Worm (Caenorhabditis elegans) whole organism, L3 larva: ENCODE data around the gene C02B8.1.

ENCODE experiments used
- ceh-82 ChIP-seq: fragments of 150-350 bp; optimal IDR thresholded peaks from 2 replicates; lab custom pipeline; 2014; ENCODE audit warnings: missing biosample characterization, missing genetic modification characterization
- nhr-237 ChIP-seq: fragments of 150-350 bp; optimal IDR thresholded peaks from 2 replicates; lab custom pipeline; 2014; ENCODE audit warnings: missing biosample characterization, missing genetic modification characterization
- nhr-76 ChIP-seq: fragments of 150-350 bp; sonication (generic microtip); optimal IDR thresholded peaks from 5 replicates; lab custom pipeline; 2014; ENCODE audit warnings: missing biosample characterization, missing genetic modification characterization
- pqm-1 ChIP-seq: fragments of 150-350 bp; optimal IDR thresholded peaks from 2 replicates; lab custom pipeline; 2017; ENCODE audit warnings: missing biosample characterization, missing genetic modification characterization, inconsistent platforms
- skn-1 ChIP-seq: fragments of 150-350 bp; optimal IDR thresholded peaks from 2 replicates; lab custom pipeline; 2014; ENCODE audit warnings: missing biosample characterization, missing genetic modification characterization
- unc-62 ChIP-seq: fragments of 150-350 bp; sonication (generic microtip); optimal IDR thresholded peaks from 4 replicates; lab custom pipeline; 2014; ENCODE audit warnings: missing biosample characterization, missing genetic modification reagents, missing genetic modification characterization

- TF ChIP-seq skn-1 (no peak), ceh-82 (tag; lab: Kevin White, UChicago) (no peak), pqm-1 (tag; lab: Kevin White, UChicago) (no peak), unc-62 (GFP tag; lab: Kevin White, UChicago) (no peak), nhr-237 (tag; lab: Kevin White, UChicago) (no peak), nhr-76 (no peak)
These were observed 8.4 kb upstream of the C02B8.1 start, which contains the start of gene C02B8.3 for ce11 chrX:8139146-8139545.
